Worm (Caenorhabditis elegans) whole organism, late embryonic: ENCODE measurements around the gene K10D11.7.

ENCODE experiments used
- C08G9.2 ChIP-seq: sonication (generic microtip); optimal IDR thresholded peaks from 2 replicates; lab custom pipeline; 2016; ENCODE audit warnings: mild to moderate bottlenecking, missing genetic modification characterization, moderate library complexity, missing compliant biosample characterization
- K02D7.2 ChIP-seq: sonication (generic microtip); optimal IDR thresholded peaks from 2 replicates; lab custom pipeline; 2017; ENCODE audit warnings: mild to moderate bottlenecking, missing genetic modification characterization, missing compliant biosample characterization
- K09A11.1 ChIP-seq: sonication (generic microtip); optimal IDR thresholded peaks from 2 replicates; lab custom pipeline; 2017; ENCODE audit warnings: antibody characterized with exemption, mild to moderate bottlenecking, missing genetic modification characterization, missing compliant biosample characterization; ENCODE audit not compliant: insufficient read depth
- Y22D7AL.16 ChIP-seq: sonication (generic microtip); optimal IDR thresholded peaks from 2 replicates; lab custom pipeline; 2016; ENCODE audit warnings: missing genetic modification characterization, missing compliant biosample characterization
- ahr-1 ChIP-seq: sonication (generic microtip); optimal IDR thresholded peaks from 2 replicates; lab custom pipeline; 2016; ENCODE audit warnings: missing genetic modification characterization, missing compliant biosample characterization
- ceh-14 ChIP-seq: sonication (generic microtip); optimal IDR thresholded peaks from 2 replicates; lab custom pipeline; 2016; ENCODE audit warnings: missing genotype, missing genetic modification characterization, missing compliant biosample characterization
- ceh-2 ChIP-seq: sonication (generic microtip); optimal IDR thresholded peaks from 2 replicates; lab custom pipeline; 2016; ENCODE audit warnings: missing genotype, missing genetic modification characterization, missing compliant biosample characterization
- ceh-22 ChIP-seq: sonication (generic microtip); optimal IDR thresholded peaks from 2 replicates; lab custom pipeline; 2017; ENCODE audit warnings: missing biosample characterization, missing genetic modification characterization
- ceh-24 ChIP-seq: sonication (generic microtip); optimal IDR thresholded peaks from 2 replicates; lab custom pipeline; 2016; ENCODE audit warnings: mild to moderate bottlenecking, missing genetic modification characterization, missing compliant biosample characterization
- ceh-31 ChIP-seq: sonication (generic microtip); optimal IDR thresholded peaks from 2 replicates; lab custom pipeline; 2016; ENCODE audit warnings: missing genetic modification characterization, missing compliant biosample characterization
- ceh-34 ChIP-seq: sonication (generic microtip); optimal IDR thresholded peaks from 2 replicates; lab custom pipeline; 2016; ENCODE audit warnings: mild to moderate bottlenecking, missing genetic modification characterization, missing compliant biosample characterization
- ceh-48 ChIP-seq: sonication (generic microtip); optimal IDR thresholded peaks from 2 replicates; lab custom pipeline; 2016; ENCODE audit warnings: missing genetic modification characterization, inconsistent platforms, missing compliant biosample characterization
- ceh-6 ChIP-seq: fragments of 200-800 bp; sonication (Bioruptor generic); optimal IDR thresholded peaks from 2 replicates; lab custom pipeline; 2018; ENCODE audit warnings: mild to moderate bottlenecking, missing genetic modification characterization, missing compliant biosample characterization
- che-1 ChIP-seq: sonication (generic microtip); optimal IDR thresholded peaks from 2 replicates; lab custom pipeline; 2016; ENCODE audit warnings: mild to moderate bottlenecking, missing genetic modification characterization, missing compliant biosample characterization
- elt-4 ChIP-seq: sonication (generic microtip); optimal IDR thresholded peaks from 2 replicates; lab custom pipeline; 2016; ENCODE audit warnings: missing genetic modification characterization, missing compliant biosample characterization
- ets-4 ChIP-seq: sonication (generic microtip); optimal IDR thresholded peaks from 2 replicates; lab custom pipeline; 2016; ENCODE audit warnings: missing genetic modification characterization, missing compliant biosample characterization
- fax-1 ChIP-seq: sonication (generic microtip); optimal IDR thresholded peaks from 2 replicates; lab custom pipeline; 2016; ENCODE audit warnings: missing genotype, missing genetic modification characterization, missing compliant biosample characterization
- gmeb-2 ChIP-seq: sonication (generic microtip); optimal IDR thresholded peaks from 2 replicates; lab custom pipeline; 2016; ENCODE audit warnings: missing genetic modification characterization, inconsistent platforms, missing compliant biosample characterization
- hlh-13 ChIP-seq: fragments of 200-800 bp; sonication (Bioruptor generic); optimal IDR thresholded peaks from 2 replicates; lab custom pipeline; 2018; ENCODE audit warnings: mild to moderate bottlenecking, missing genetic modification characterization, missing compliant biosample characterization
- hlh-8 ChIP-seq: sonication (generic microtip); optimal IDR thresholded peaks from 2 replicates; lab custom pipeline; 2016; ENCODE audit warnings: missing genotype, missing genetic modification characterization, missing compliant biosample characterization
- lin-11 ChIP-seq: fragments of 200-800 bp; sonication (Bioruptor generic); optimal IDR thresholded peaks from 2 replicates; lab custom pipeline; 2018; ENCODE audit warnings: mild to moderate bottlenecking, missing genetic modification characterization, missing compliant biosample characterization
- nfya-1 ChIP-seq: sonication (generic microtip); optimal IDR thresholded peaks from 2 replicates; lab custom pipeline; 2017; ENCODE audit warnings: missing genetic modification characterization, mild to moderate bottlenecking, missing compliant biosample characterization, antibody characterized with exemption, moderate library complexity
- nhr-11 ChIP-seq: fragments of 150-350 bp; optimal IDR thresholded peaks from 2 replicates; lab custom pipeline; 2014; ENCODE audit warnings: missing biosample characterization, missing genetic modification characterization
- npax-4 ChIP-seq: sonication (generic microtip); optimal IDR thresholded peaks from 2 replicates; lab custom pipeline; 2016; ENCODE audit warnings: missing genetic modification characterization, missing compliant biosample characterization
- pat-9 ChIP-seq: fragments of 200-800 bp; sonication (Bioruptor generic); optimal IDR thresholded peaks from 2 replicates; lab custom pipeline; 2018; ENCODE audit warnings: mild to moderate bottlenecking, missing genetic modification characterization, moderate library complexity, missing compliant biosample characterization
- pax-1 ChIP-seq: fragments of 150-350 bp; optimal IDR thresholded peaks from 2 replicates; lab custom pipeline; 2014; ENCODE audit warnings: missing biosample characterization, missing genetic modification characterization
- pha-4 ChIP-seq: fragments of 150-350 bp; optimal IDR thresholded peaks from 2 replicates; lab custom pipeline; 2018; ENCODE audit warnings: missing biosample characterization, missing genetic modification reagents, missing genetic modification characterization
- pqm-1 ChIP-seq: sonication (generic microtip); optimal IDR thresholded peaks from 2 replicates; lab custom pipeline; 2016; ENCODE audit warnings: missing genetic modification characterization, missing compliant biosample characterization
- pros-1 ChIP-seq: fragments of 150-350 bp; optimal IDR thresholded peaks from 2 replicates; lab custom pipeline; 2014; ENCODE audit warnings: missing biosample characterization, missing genetic modification reagents, missing genetic modification characterization
- ref-2 ChIP-seq: sonication (generic microtip); optimal IDR thresholded peaks from 2 replicates; lab custom pipeline; 2016; ENCODE audit warnings: missing genetic modification characterization, missing compliant biosample characterization
- sdc-2 ChIP-seq: sonication (generic microtip); optimal IDR thresholded peaks from 2 replicates; lab custom pipeline; 2016; ENCODE audit warnings: missing genotype, missing genetic modification characterization, missing compliant biosample characterization
- unc-42 ChIP-seq: sonication (generic microtip); optimal IDR thresholded peaks from 2 replicates; lab custom pipeline; 2016; ENCODE audit warnings: missing genotype, missing genetic modification characterization, missing compliant biosample characterization
- unc-55 ChIP-seq: sonication (generic microtip); optimal IDR thresholded peaks from 2 replicates; lab custom pipeline; 2017; ENCODE audit warnings: missing biosample characterization, missing genetic modification reagents, missing genetic modification characterization
- unc-86 ChIP-seq: sonication (generic microtip); optimal IDR thresholded peaks from 2 replicates; lab custom pipeline; 2016; ENCODE audit warnings: missing genetic modification characterization, missing compliant biosample characterization
- zip-5 ChIP-seq: sonication (generic microtip); optimal IDR thresholded peaks from 2 replicates; lab custom pipeline; 2016; ENCODE audit warnings: missing genetic modification characterization, missing compliant biosample characterization
- ztf-16 ChIP-seq: sonication (generic microtip); optimal IDR thresholded peaks from 2 replicates; lab custom pipeline; 2017; ENCODE audit warnings: missing genetic modification characterization, missing compliant biosample characterization

K10D11.7 gene

DNA sequence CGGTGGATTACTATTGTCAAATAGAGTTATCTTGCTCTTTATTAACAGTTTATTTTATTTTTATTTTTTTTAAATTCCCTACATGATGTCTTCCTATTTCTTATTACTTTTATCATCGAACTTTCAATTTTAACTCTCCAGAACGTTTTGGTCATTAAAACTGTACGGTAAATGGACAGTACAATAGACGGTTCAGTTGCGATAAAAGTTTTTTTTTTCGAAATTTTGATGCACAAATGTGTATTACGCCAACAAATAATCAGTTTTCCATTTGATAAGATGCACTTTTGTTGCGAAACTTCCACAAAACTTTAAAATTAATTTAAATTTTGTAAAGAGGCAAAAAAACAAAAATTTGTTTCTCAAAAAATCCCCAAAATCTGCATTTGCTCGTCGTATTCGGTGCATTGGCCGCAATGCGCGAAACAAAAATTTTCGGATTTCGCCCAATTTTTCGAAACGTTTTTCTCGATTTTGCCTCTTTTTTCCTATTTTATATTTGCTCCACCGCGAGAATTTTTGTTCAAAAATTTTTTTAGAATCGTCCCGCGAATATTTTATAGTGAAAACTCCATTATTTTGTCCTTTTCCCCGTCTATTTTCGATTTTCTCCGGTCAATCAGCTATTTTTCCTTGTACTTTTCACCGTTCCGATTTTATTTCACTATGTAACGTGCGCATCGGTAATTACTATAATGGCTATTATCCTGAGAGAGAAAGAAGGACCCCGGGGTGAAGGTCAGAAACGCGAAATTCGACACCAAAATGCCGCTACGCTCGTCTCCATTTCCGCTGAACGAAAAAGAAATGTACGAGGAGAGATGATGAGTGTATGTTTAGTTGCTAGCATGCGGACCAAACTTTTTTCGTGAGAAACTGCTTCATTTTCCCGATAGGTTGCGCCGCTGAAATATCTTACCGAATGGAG lies 33.2 kb upstream of the K10D11.7 start:
- TF ChIP-seq C08G9.2 (tag; lab: Kevin White, UChicago) (no peak), unc-55 (no peak), pax-1 (no peak), ceh-34 (tag; lab: Kevin White, UChicago) (peak; percentile 79), lin-11 (tag; lab: Kevin White, UChicago) (no peak), hlh-13 (GFP tag; lab: Kevin White, UChicago) (no peak), ztf-16 (tag; lab: Kevin White, UChicago) (no peak)

ce11 chrIV:13027801-13028641 lies 32.2 kb upstream of the K10D11.7 start:
- TF ChIP-seq sdc-2: no peak
- TF ChIP-seq nfya-1 (tag; lab: Kevin White, UChicago): no peak
- TF ChIP-seq unc-86 (tag; lab: Kevin White, UChicago): peak; percentile 8
- peak; percentile 5 for TF ChIP-seq fax-1 (tag; lab: Kevin White, UChicago)
- no peak for TF ChIP-seq ets-4
- peak; percentile 12 for TF ChIP-seq ceh-31 (tag; lab: Kevin White, UChicago)
- peak; percentile 71 for TF ChIP-seq unc-42 (tag; lab: Kevin White, UChicago)
- peak; percentile 44 for TF ChIP-seq ref-2 (tag; lab: Kevin White, UChicago)
- TF ChIP-seq pha-4 (tag; lab: Kevin White, UChicago): no peak
- no peak for TF ChIP-seq ceh-34 (tag; lab: Kevin White, UChicago)
- TF ChIP-seq ceh-2 (tag; lab: Kevin White, UChicago): no peak
- TF ChIP-seq gmeb-2 (tag; lab: Kevin White, UChicago): no peak
- no peak for TF ChIP-seq hlh-13 (GFP tag; lab: Kevin White, UChicago)
- no peak for TF ChIP-seq Y22D7AL.16 (tag; lab: Kevin White, UChicago)
- TF ChIP-seq K09A11.1 (tag; lab: Kevin White, UChicago): no peak
- TF ChIP-seq K02D7.2 (tag; lab: Kevin White, UChicago): no peak
- TF ChIP-seq pros-1: no peak
- no peak for TF ChIP-seq ztf-16 (tag; lab: Kevin White, UChicago)
- no peak for TF ChIP-seq zip-5 (tag; lab: Kevin White, UChicago)
- TF ChIP-seq pqm-1: no peak
- TF ChIP-seq pat-9 (tag; lab: Kevin White, UChicago): no peak
- TF ChIP-seq ceh-14 (tag; lab: Kevin White, UChicago): peak; percentile 68
- no peak for TF ChIP-seq unc-55
- no peak for TF ChIP-seq lin-11 (tag; lab: Kevin White, UChicago)
- TF ChIP-seq hlh-8 (tag; lab: Kevin White, UChicago): no peak

DNA sequence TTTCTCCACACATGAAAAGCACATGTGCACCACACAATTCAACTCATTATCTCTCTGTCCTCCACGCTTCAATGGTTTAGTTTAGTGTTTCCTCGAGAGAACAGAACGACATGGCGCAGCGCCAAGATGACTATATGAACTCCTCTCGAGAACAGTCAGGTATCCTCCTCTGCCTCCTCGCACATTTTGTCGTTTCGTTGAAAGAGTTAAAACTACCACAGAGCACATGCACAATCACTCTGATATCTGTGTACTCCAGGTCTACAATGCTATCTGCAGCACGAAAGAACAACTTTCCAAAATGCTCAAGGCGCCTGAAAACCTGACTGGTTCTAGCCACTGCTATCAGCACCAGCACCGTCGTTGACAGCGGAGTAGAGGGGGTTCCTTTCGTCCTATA lies 31.0 kb upstream of the K10D11.7 start:
- TF ChIP-seq pros-1 (no peak), ceh-6 (GFP tag; lab: Kevin White, UChicago) (no peak), ceh-24 (tag; lab: Kevin White, UChicago) (no peak), ceh-48 (tag; lab: Kevin White, UChicago) (no peak), nhr-11 (tag; lab: Kevin White, UChicago) (no peak), npax-4 (tag; lab: Kevin White, UChicago) (no peak), ahr-1 (tag; lab: Kevin White, UChicago) (no peak), pqm-1 (no peak), elt-4 (tag; lab: Kevin White, UChicago) (no peak), ceh-22 (tag; lab: Kevin White, UChicago) (no peak), ceh-31 (tag; lab: Kevin White, UChicago) (no peak), fax-1 (tag; lab: Kevin White, UChicago) (no peak), che-1 (tag; lab: Kevin White, UChicago) (no peak)
- TF ChIP-seq, all 69 proteins: peak for 0
